ENCODE assay signal across 3 fruit fly cellular contexts in the genomic region with DNA sequence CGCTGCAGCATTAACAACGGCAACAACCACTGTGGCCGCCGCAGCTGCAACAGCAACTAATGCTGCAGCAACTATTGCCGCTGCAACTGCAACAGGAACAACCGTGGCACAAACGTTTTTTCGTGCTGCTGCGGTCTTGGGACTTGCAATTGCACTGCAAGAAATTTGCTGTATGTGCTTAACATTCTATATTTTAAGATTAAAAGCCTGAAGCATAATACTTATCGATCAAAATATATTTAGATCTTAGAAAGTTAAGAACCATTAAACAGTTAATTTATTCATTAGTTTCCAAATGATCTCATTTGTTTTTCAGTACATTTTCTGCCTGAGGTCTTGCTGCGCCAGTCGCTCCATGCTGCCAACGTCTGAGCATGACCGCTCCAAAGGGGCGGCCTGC.
TF ChIP-seq lines count a peak whose summit lies in the region.

No protein-coding gene starts in this region.

- no peak for TF ChIP-seq CTCF in whole organism, embryonic (GFP tag; optimal IDR thresholded peaks at IDR 0.05; lab: Kevin White, UChicago)

TF ChIP-seq in whole organism, embryonic, 481 proteins besides CTCF, POLR2A, EP300 and RAD21:
- TF ChIP-seq Ravus (GFP tag; IDR thresholded peaks at IDR 0.05; lab: Robert Waterston, UW) (no peak), chm (GFP tag; IDR thresholded peaks at IDR 0.05; lab: Robert Waterston, UW) (no peak), kni (GFP tag; optimal IDR thresholded peaks at IDR 0.05; lab: Kevin White, UChicago) (no peak), CG3065 (GFP tag; optimal IDR thresholded peaks at IDR 0.05; lab: Kevin White, UChicago) (no peak), Dip3 (GFP tag; optimal IDR thresholded peaks at IDR 0.05; lab: Kevin White, UChicago) (no peak), gt (GFP tag; IDR thresholded peaks at IDR 0.05; lab: Robert Waterston, UW) (no peak), CG18619 (GFP tag; optimal IDR thresholded peaks at IDR 0.05; lab: Kevin White, UChicago) (no peak), bsh (GFP tag; optimal IDR thresholded peaks at IDR 0.05; lab: Kevin White, UChicago) (peak in 1 of 2 experiments; percentile 33), CG14441 (GFP tag; IDR thresholded peaks at IDR 0.05; lab: Robert Waterston, UW) (no peak), pho (GFP tag; optimal IDR thresholded peaks at IDR 0.05; lab: Kevin White, UChicago) (no peak), ap (GFP tag; IDR thresholded peaks at IDR 0.05; lab: Robert Waterston, UW) (no peak), ken (GFP tag; IDR thresholded peaks at IDR 0.05; lab: Robert Waterston, UW) (no peak), Drgx (GFP tag; IDR thresholded peaks at IDR 0.05; lab: Robert Waterston, UW) (peak; percentile 81), CG4730 (GFP tag; IDR thresholded peaks at IDR 0.05; lab: Robert Waterston, UW) (no peak), sens-2 (GFP tag; IDR thresholded peaks at IDR 0.05; lab: Robert Waterston, UW) (no peak)

TF ChIP-seq in whole organism, prepupa, 60 proteins besides CTCF, POLR2A, EP300 and RAD21 (continues in another document):
- peak in 1 of 2 experiments; percentile 65 for TF ChIP-seq salr (GFP tag; optimal IDR thresholded peaks at IDR 0.05; lab: Kevin White, UChicago)
- no peak for TF ChIP-seq CG1621 (tag; optimal IDR thresholded peaks at IDR 0.05; lab: Kevin White, UChicago)
- no peak for TF ChIP-seq Ets21C (GFP tag; optimal IDR thresholded peaks at IDR 0.05; lab: Kevin White, UChicago)
- peak; percentile 74 for TF ChIP-seq Eip78C (GFP tag; lab: Kevin White, UChicago)
- TF ChIP-seq CG11294 (GFP tag; IDR thresholded peaks at IDR 0.05; lab: Robert Waterston, UW) = no peak
- no peak for TF ChIP-seq CG9139 (GFP tag; optimal IDR thresholded peaks at IDR 0.05; lab: Kevin White, UChicago)
- TF ChIP-seq CG11902 (GFP tag; optimal IDR thresholded peaks at IDR 0.05; lab: Kevin White, UChicago) = no peak
- peak; percentile 14 for TF ChIP-seq CG3032 (tag; optimal IDR thresholded peaks at IDR 0.05; lab: Kevin White, UChicago)
- no peak for TF ChIP-seq CG7368 (GFP tag; optimal IDR thresholded peaks at IDR 0.05; lab: Kevin White, UChicago)
- no peak for TF ChIP-seq Hr38 (GFP tag; optimal IDR thresholded peaks at IDR 0.05; lab: Kevin White, UChicago)
- TF ChIP-seq dsx (GFP tag; optimal IDR thresholded peaks at IDR 0.05; lab: Kevin White, UChicago; ENCODE audit: poor library complexity, severe bottlenecking) = no peak
- TF ChIP-seq CG6792 (GFP tag; optimal IDR thresholded peaks at IDR 0.05; lab: Kevin White, UChicago) = no peak
- no peak for TF ChIP-seq cyc (GFP tag; optimal IDR thresholded peaks at IDR 0.05; lab: Kevin White, UChicago)
- peak; percentile 72 for TF ChIP-seq CG6276 (GFP tag; optimal IDR thresholded peaks at IDR 0.05; lab: Kevin White, UChicago)
- TF ChIP-seq CG8319 (GFP tag; optimal IDR thresholded peaks at IDR 0.05; lab: Kevin White, UChicago) = no peak
- TF ChIP-seq Ets96B (tag; optimal IDR thresholded peaks at IDR 0.05; lab: Kevin White, UChicago) = no peak
- peak; percentile 19 for TF ChIP-seq esn (GFP tag; optimal IDR thresholded peaks at IDR 0.05; lab: Kevin White, UChicago)
- peak; percentile 82 for TF ChIP-seq CG6163 (GFP tag; IDR thresholded peaks at IDR 0.05; lab: Robert Waterston, UW)
- no peak for TF ChIP-seq fkh (GFP tag; optimal IDR thresholded peaks at IDR 0.05; lab: Kevin White, UChicago)
- no peak for TF ChIP-seq CG11762 (GFP tag; optimal IDR thresholded peaks at IDR 0.05; lab: Kevin White, UChicago; ENCODE audit: insufficient read depth)
- peak; percentile 58 for TF ChIP-seq CG3919 (GFP tag; optimal IDR thresholded peaks at IDR 0.05; lab: Kevin White, UChicago)
- no peak for TF ChIP-seq CG6808 (GFP tag; optimal IDR thresholded peaks at IDR 0.05; lab: Kevin White, UChicago)
- peak; percentile 82 for TF ChIP-seq CG32006 (GFP tag; optimal IDR thresholded peaks at IDR 0.05; lab: Kevin White, UChicago)
- TF ChIP-seq Sox102F (GFP tag; optimal IDR thresholded peaks at IDR 0.05; lab: Kevin White, UChicago) = no peak
- TF ChIP-seq Eip75B (GFP tag; optimal IDR thresholded peaks at IDR 0.05; lab: Kevin White, UChicago) = no peak
- no peak for TF ChIP-seq CG8632 (GFP tag; optimal IDR thresholded peaks at IDR 0.05; lab: Kevin White, UChicago)
- peak; percentile 46 for TF ChIP-seq pdm3 (GFP tag; optimal IDR thresholded peaks at IDR 0.05; lab: Kevin White, UChicago)
- peak; percentile 56 for TF ChIP-seq Lpt (GFP tag; optimal IDR thresholded peaks at IDR 0.05; lab: Kevin White, UChicago)
- TF ChIP-seq CG16779 (tag; optimal IDR thresholded peaks at IDR 0.05; lab: Kevin White, UChicago) = no peak
- peak; percentile 49 for TF ChIP-seq OdsH (GFP tag; optimal IDR thresholded peaks at IDR 0.05; lab: Kevin White, UChicago)
- no peak for TF ChIP-seq Eip93F (GFP tag; optimal IDR thresholded peaks at IDR 0.05; lab: Kevin White, UChicago)
- TF ChIP-seq CG15336 (GFP tag; IDR thresholded peaks at IDR 0.05; lab: Robert Waterston, UW) = peak; percentile 89
- peak; percentile 54 for TF ChIP-seq CG4318 (GFP tag; optimal IDR thresholded peaks at IDR 0.05; lab: Kevin White, UChicago)
- no peak for TF ChIP-seq CG6854 (GFP tag; optimal IDR thresholded peaks at IDR 0.05; lab: Kevin White, UChicago)
- TF ChIP-seq net (GFP tag; optimal IDR thresholded peaks at IDR 0.05; lab: Kevin White, UChicago) = peak; percentile 24
- TF ChIP-seq CG8119 (GFP tag; IDR thresholded peaks at IDR 0.05; lab: Robert Waterston, UW) = peak; percentile 77
- no peak for TF ChIP-seq CG31627 (GFP tag; optimal IDR thresholded peaks at IDR 0.05; lab: Kevin White, UChicago)
- TF ChIP-seq Smox (GFP tag; optimal IDR thresholded peaks at IDR 0.05; lab: Kevin White, UChicago) = no peak

TF ChIP-seq in whole organism, pupa, 21 proteins besides CTCF, POLR2A, EP300 and RAD21:
- TF ChIP-seq Pif1A (GFP tag; optimal IDR thresholded peaks at IDR 0.05; lab: Kevin White, UChicago) (peak; percentile 39), CG14655 (GFP tag; optimal IDR thresholded peaks at IDR 0.05; lab: Kevin White, UChicago) (peak; percentile 83), CG12605 (GFP tag; IDR thresholded peaks at IDR 0.05; lab: Robert Waterston, UW) (peak; percentile 50; the same call in 1 of the 2 replicates), CG10348 (GFP tag; IDR thresholded peaks at IDR 0.05; lab: Robert Waterston, UW) (no peak), EcR (GFP tag; optimal IDR thresholded peaks at IDR 0.05; lab: Kevin White, UChicago) (no peak), rn (GFP tag; IDR thresholded peaks at IDR 0.05; lab: Robert Waterston, UW) (peak; percentile 27; the same call in 1 of the 2 replicates), fd96Ca (GFP tag; IDR thresholded peaks at IDR 0.05; lab: Robert Waterston, UW) (peak; percentile 72; the same call in 2 of the 3 replicates), CG34367 (tag; optimal IDR thresholded peaks at IDR 0.05; lab: Kevin White, UChicago) (no peak), CG13204 (GFP tag; optimal IDR thresholded peaks at IDR 0.05; lab: Kevin White, UChicago) (no peak), CG8159 (tag; optimal IDR thresholded peaks at IDR 0.05; lab: Kevin White, UChicago) (no peak), gl (tag; optimal IDR thresholded peaks at IDR 0.05; lab: Kevin White, UChicago) (no peak), Snoo (tag; optimal IDR thresholded peaks at IDR 0.05; lab: Kevin White, UChicago) (no peak), CG17806 (tag; optimal IDR thresholded peaks at IDR 0.05; lab: Kevin White, UChicago) (peak; percentile 23), CG8301 (tag; optimal IDR thresholded peaks at IDR 0.05; lab: Kevin White, UChicago) (peak; percentile 83), CG15710 (tag; optimal IDR thresholded peaks at IDR 0.05; lab: Kevin White, UChicago) (no peak), D1 (tag; optimal IDR thresholded peaks at IDR 0.05; lab: Kevin White, UChicago) (no peak), CG9948 (tag; optimal IDR thresholded peaks at IDR 0.05; lab: Kevin White, UChicago) (peak; percentile 22), CG4496 (GFP tag; IDR thresholded peaks at IDR 0.05; lab: Robert Waterston, UW) (peak; percentile 81), Pif1B (GFP tag; optimal IDR thresholded peaks at IDR 0.05; lab: Kevin White, UChicago) (peak; percentile 49), Ets98B (GFP tag; IDR thresholded peaks at IDR 0.05; lab: Robert Waterston, UW) (peak; percentile 80), CG32121 (GFP tag; IDR thresholded peaks at IDR 0.05; lab: Robert Waterston, UW) (peak; percentile 71)
TF ChIP-seq in whole organism, pupa: peak in this region for 12.

Comparison
In these comparisons a context has a peak if more than half of its experiments do, and no peak if none do; other contexts are left out.
1. Of the 7 proteins assayed by ChIP-seq in both whole organism, embryonic and whole organism, prepupa: peak only in whole organism, embryonic: none; only in whole organism, prepupa: Gug, Hr39 and Lpt; in both: none; in neither: 4.